Fruit fly (Drosophila melanogaster) whole organism, embryonic: Measurements from ENCODE around the gene Stim.

ENCODE experiments used
- Antp ChIP-seq: fragments of 200-800 bp; sonication (Bioruptor generic); optimal IDR thresholded peaks from 3 replicates; lab custom pipeline; 2016; ENCODE audit warnings: missing biosample characterization, missing genetic modification characterization
- Atf6 ChIP-seq: fragments of 200-800 bp; sonication (Bioruptor generic); IDR thresholded peaks from 2 replicates; pipeline ENCODE4 v1.3.6; 2022; ENCODE audit warnings: missing biosample characterization, missing genetic modification characterization
- BEAF-32 ChIP-seq: fragments of 200-800 bp; sonication (Bioruptor generic); optimal IDR thresholded peaks from 3 replicates; lab custom pipeline; 2017; ENCODE audit warnings: missing biosample characterization, missing genetic modification characterization, mild to moderate bottlenecking, moderate library complexity, missing genetic modification reagents
- C15 ChIP-seq: fragments of 200-800 bp; sonication (Bioruptor generic); IDR thresholded peaks from 3 replicates; pipeline ENCODE4 v1.3.6; 2022; ENCODE audit warnings: missing biosample characterization, missing genetic modification characterization
- CG10431 ChIP-seq: fragments of 200-800 bp; sonication (Bioruptor generic); optimal IDR thresholded peaks from 3 replicates; lab custom pipeline; 2018; ENCODE audit warnings: missing biosample characterization, mild to moderate bottlenecking, missing genetic modification characterization
- CG11093 ChIP-seq: fragments of 200-800 bp; sonication (Bioruptor generic); IDR thresholded peaks from 3 replicates; pipeline ENCODE4 v1.3.6; 2022; ENCODE audit warnings: missing biosample characterization, missing genetic modification characterization
- CG11723 ChIP-seq: fragments of 200-800 bp; sonication (Bioruptor generic); optimal IDR thresholded peaks from 2 replicates; lab custom pipeline; 2017; ENCODE audit warnings: missing biosample characterization, mild to moderate bottlenecking, missing genetic modification characterization
- CG12744 ChIP-seq: fragments of 200-800 bp; sonication (Bioruptor generic); optimal IDR thresholded peaks from 2 replicates; lab custom pipeline; 2016; ENCODE audit warnings: missing biosample characterization, missing genetic modification characterization
- CG13894 ChIP-seq: fragments of 200-800 bp; sonication (Bioruptor generic); optimal IDR thresholded peaks from 3 replicates; lab custom pipeline; 2018; ENCODE audit warnings: missing biosample characterization, mild to moderate bottlenecking, missing genetic modification characterization, moderate library complexity
- CG16815 ChIP-seq: fragments of 200-800 bp; sonication (Bioruptor generic); optimal IDR thresholded peaks from 3 replicates; lab custom pipeline; 2017; ENCODE audit warnings: missing biosample characterization, mild to moderate bottlenecking, missing genetic modification characterization
- CG2712 ChIP-seq: fragments of 200-800 bp; optimal IDR thresholded peaks from 3 replicates; lab custom pipeline; 2019; ENCODE audit warnings: missing biosample characterization, mild to moderate bottlenecking, missing genetic modification characterization, moderate library complexity
- CG33213 ChIP-seq: fragments of 200-800 bp; sonication (Bioruptor generic); optimal IDR thresholded peaks from 3 replicates; lab custom pipeline; 2016; ENCODE audit warnings: missing biosample characterization, missing genetic modification characterization
- CG3847 ChIP-seq: fragments of 200-800 bp; sonication (Bioruptor generic); IDR thresholded peaks from 2 replicates; pipeline ENCODE4 v1.3.6; 2022; ENCODE audit warnings: missing biosample characterization, missing genetic modification characterization
- CG6683 ChIP-seq: fragments of 200-800 bp; sonication (Bioruptor generic); optimal IDR thresholded peaks from 2 replicates; lab custom pipeline; 2017; ENCODE audit warnings: missing biosample characterization, mild to moderate bottlenecking, missing genetic modification characterization, missing genetic modification reagents
- CG6689 ChIP-seq: fragments of 200-800 bp; sonication (Bioruptor generic); IDR thresholded peaks from 2 replicates; pipeline ENCODE4 v1.3.6; 2022; ENCODE audit warnings: missing biosample characterization, missing genetic modification characterization
- CG6854 ChIP-seq: fragments of 200-800 bp; sonication (Bioruptor generic); optimal IDR thresholded peaks from 3 replicates; lab custom pipeline; 2017; ENCODE audit warnings: missing biosample characterization, mild to moderate bottlenecking, missing genetic modification characterization
- CG8089 ChIP-seq: fragments of 200-800 bp; sonication (Bioruptor generic); optimal IDR thresholded peaks from 3 replicates; lab custom pipeline; 2016; ENCODE audit warnings: missing biosample characterization, missing genetic modification characterization
- CG8765 ChIP-seq: fragments of 200-800 bp; sonication (Bioruptor generic); IDR thresholded peaks from 2 replicates; pipeline ENCODE4 v1.3.6; 2022; ENCODE audit warnings: missing biosample characterization, missing genetic modification characterization
- CG9609 ChIP-seq: fragments of 200-800 bp; sonication (Bioruptor generic); optimal IDR thresholded peaks from 3 replicates; lab custom pipeline; 2016; ENCODE audit warnings: missing biosample characterization, missing genetic modification characterization
- CG9932 ChIP-seq: fragments of 200-800 bp; sonication (Bioruptor generic); IDR thresholded peaks from 2 replicates; pipeline ENCODE4 v1.3.6; 2022; ENCODE audit warnings: missing biosample characterization, missing genetic modification characterization
- CkIIα-i1 ChIP-seq: fragments of 200-800 bp; sonication (Bioruptor generic); IDR thresholded peaks from 2 replicates; pipeline ENCODE4 v1.3.6; 2022; ENCODE audit warnings: missing biosample characterization, missing genetic modification characterization
- D19B ChIP-seq: fragments of 200-800 bp; sonication (Bioruptor generic); optimal IDR thresholded peaks from 2 replicates; lab custom pipeline; 2017; ENCODE audit warnings: missing biosample characterization, mild to moderate bottlenecking, missing genetic modification characterization
- Hand ChIP-seq: fragments of 200-800 bp; sonication (Bioruptor generic); optimal IDR thresholded peaks from 2 replicates; lab custom pipeline; 2017; ENCODE audit warnings: mild to moderate bottlenecking, missing biosample characterization, missing genetic modification reagents, missing genetic modification characterization
- Hmx ChIP-seq: fragments of 200-800 bp; sonication (Bioruptor generic); optimal IDR thresholded peaks from 2 replicates; lab custom pipeline; 2016; ENCODE audit warnings: missing biosample characterization, missing genetic modification characterization
- Hr39 ChIP-seq: fragments of >200 bp; optimal IDR thresholded peaks from 2 replicates; lab custom pipeline; 2017
- Mad ChIP-seq: fragments of 200-800 bp; sonication (Bioruptor generic); optimal IDR thresholded peaks from 2 replicates; lab custom pipeline; 2016; ENCODE audit warnings: missing biosample characterization, missing genetic modification characterization
- NK7.1 ChIP-seq: fragments of 200-800 bp; sonication (Bioruptor generic); optimal IDR thresholded peaks from 3 replicates; lab custom pipeline; 2016; ENCODE audit warnings: missing biosample characterization, missing genetic modification characterization
- Ravus ChIP-seq: fragments of 200-800 bp; sonication (Bioruptor generic); IDR thresholded peaks from 2 replicates; pipeline ENCODE4 v1.3.6; 2022; ENCODE audit warnings: missing biosample characterization, missing genetic modification characterization
- Rfx ChIP-seq: fragments of 200-800 bp; sonication (Bioruptor generic); IDR thresholded peaks from 2 replicates; pipeline ENCODE4 v1.3.6; 2022; ENCODE audit warnings: missing biosample characterization, missing genetic modification characterization
- Usf ChIP-seq: fragments of 200-800 bp; sonication (Bioruptor generic); optimal IDR thresholded peaks from 2 replicates; lab custom pipeline; 2017; ENCODE audit warnings: missing genotype, missing biosample characterization, missing genetic modification characterization
- ac ChIP-seq: fragments of 200-800 bp; sonication (Bioruptor generic); optimal IDR thresholded peaks from 3 replicates; lab custom pipeline; 2017; ENCODE audit warnings: missing biosample characterization, mild to moderate bottlenecking, missing genetic modification characterization
- ato ChIP-seq: fragments of 200-800 bp; sonication (Bioruptor generic); IDR thresholded peaks from 2 replicates; pipeline ENCODE4 v1.3.6; 2022; ENCODE audit warnings: missing biosample characterization, missing genetic modification characterization; ENCODE audit not compliant: partially characterized antibody
- br ChIP-seq: fragments of >200 bp; optimal IDR thresholded peaks from 2 replicates; lab custom pipeline; 2017
- btn ChIP-seq: fragments of 200-800 bp; sonication (Bioruptor generic); optimal IDR thresholded peaks from 2 replicates; lab custom pipeline; 2016; ENCODE audit warnings: missing biosample characterization, missing genetic modification characterization
- cad ChIP-seq: fragments of >200 bp; optimal IDR thresholded peaks from 2 replicates; lab custom pipeline; 2017; ENCODE audit warnings: missing biosample characterization, missing genetic modification characterization
- crol ChIP-seq: fragments of 200-800 bp; sonication (Bioruptor generic); IDR thresholded peaks from 2 replicates; pipeline ENCODE4 v1.3.6; 2022; ENCODE audit warnings: missing biosample characterization, missing genetic modification characterization
- cwo ChIP-seq: fragments of 200-800 bp; sonication (Bioruptor generic); optimal IDR thresholded peaks from 3 replicates; lab custom pipeline; 2017; ENCODE audit warnings: missing biosample characterization, missing genetic modification characterization, mild to moderate bottlenecking, moderate library complexity, missing genetic modification reagents
- dpn ChIP-seq, 2 experiments: fragments of 200-800 bp; sonication (Bioruptor generic); optimal IDR thresholded peaks; 3 replicates each; lab custom pipeline; 2016; ENCODE audit warnings: missing biosample characterization in 2 of 2, missing genetic modification characterization in 2 of 2
- ftz-f1 ChIP-seq: fragments of 200-800 bp; sonication (Bioruptor generic); optimal IDR thresholded peaks from 2 replicates; lab custom pipeline; 2016; ENCODE audit warnings: missing biosample characterization, missing genetic modification characterization
- gcm ChIP-seq: fragments of 200-800 bp; sonication (Bioruptor generic); optimal IDR thresholded peaks from 2 replicates; lab custom pipeline; 2019; ENCODE audit warnings: missing biosample characterization, mild to moderate bottlenecking, missing genetic modification characterization, moderate library complexity
- jing ChIP-seq: fragments of 200-800 bp; sonication (Bioruptor generic); optimal IDR thresholded peaks from 2 replicates; lab custom pipeline; 2018; ENCODE audit warnings: missing biosample characterization, mild to moderate bottlenecking, missing genetic modification characterization
- ken ChIP-seq: fragments of 200-800 bp; sonication (Bioruptor generic); IDR thresholded peaks from 3 replicates; pipeline ENCODE4 v1.3.6; 2022; ENCODE audit warnings: missing biosample characterization, missing genetic modification characterization
- nerfin-1 ChIP-seq: fragments of 200-800 bp; sonication (Bioruptor generic); optimal IDR thresholded peaks from 3 replicates; lab custom pipeline; 2019; ENCODE audit warnings: missing biosample characterization, mild to moderate bottlenecking, missing genetic modification characterization, moderate library complexity
- sc ChIP-seq, 3 experiments: fragments of >200 bp in 2 of 3; fragments of 200-800 bp in 1 of 3; sonication (Bioruptor generic) in 1 of 3; optimal IDR thresholded peaks; 2 replicates in 2 of 3; 3 replicates in 1 of 3; lab custom pipeline; 2017; ENCODE audit warnings: mild to moderate bottlenecking in 1 of 3, missing biosample characterization in 1 of 3, missing genetic modification characterization in 1 of 3, missing genetic modification reagents in 1 of 3
- sens ChIP-seq: fragments of 200-800 bp; sonication (Bioruptor generic); peaks from one replicate; lab custom pipeline; 2016; ENCODE audit warnings: missing biosample characterization, missing genetic modification characterization
- sisA ChIP-seq: fragments of 200-800 bp; sonication (Bioruptor generic); IDR thresholded peaks from 2 replicates; pipeline ENCODE4 v1.3.6; 2022; ENCODE audit warnings: missing biosample characterization, missing genetic modification characterization
- tap ChIP-seq: fragments of 200-800 bp; optimal IDR thresholded peaks from 3 replicates; lab custom pipeline; 2019; ENCODE audit warnings: missing biosample characterization, mild to moderate bottlenecking, missing genetic modification characterization, moderate library complexity
- ttk ChIP-seq: fragments of 200-800 bp; sonication (Bioruptor generic); IDR thresholded peaks from 2 replicates; pipeline ENCODE4 v2.1.2; 2022; ENCODE audit warnings: missing biosample characterization, missing genetic modification characterization
- tup ChIP-seq: fragments of 200-800 bp; sonication (Bioruptor generic); optimal IDR thresholded peaks from 2 replicates; lab custom pipeline; 2016; ENCODE audit warnings: missing biosample characterization, mild to moderate bottlenecking, missing genetic modification characterization, moderate library complexity
- twi ChIP-seq: fragments of 200-800 bp; optimal IDR thresholded peaks from 2 replicates; lab custom pipeline; 2019; ENCODE audit warnings: missing biosample characterization, mild to moderate bottlenecking, missing genetic modification characterization, moderate library complexity
- wek ChIP-seq: fragments of 200-800 bp; sonication (Bioruptor generic); optimal IDR thresholded peaks from 3 replicates; lab custom pipeline; 2018; ENCODE audit warnings: missing biosample characterization, mild to moderate bottlenecking, missing genetic modification characterization, moderate library complexity
- zen ChIP-seq: fragments of 200-800 bp; sonication (Bioruptor generic); optimal IDR thresholded peaks from 3 replicates; lab custom pipeline; 2018; ENCODE audit warnings: missing biosample characterization, mild to moderate bottlenecking, missing genetic modification characterization, moderate library complexity

Gene Stim

dm6 chrX:15944735-15945323 is 4.6 kb upstream of the Stim start, which contains the start of gene Rrp47 (continued):
- no peak for TF ChIP-seq btn (GFP tag; lab: Kevin White, UChicago)
- TF ChIP-seq Antp, result no peak
- TF ChIP-seq CG6683, result no peak
- no peak for TF ChIP-seq Atf6 (GFP tag; lab: Robert Waterston, UW)
- TF ChIP-seq CG12744 (GFP tag; lab: Kevin White, UChicago), result no peak
- no peak for TF ChIP-seq CG16815
- no peak for TF ChIP-seq Rfx (GFP tag; lab: Robert Waterston, UW)
- TF ChIP-seq CG11093 (GFP tag; lab: Robert Waterston, UW), result no peak
- no peak for TF ChIP-seq ato (GFP tag; lab: Robert Waterston, UW)
- TF ChIP-seq NK7.1, result no peak
- TF ChIP-seq ftz-f1 (GFP tag; lab: Kevin White, UChicago), result no peak
- no peak for TF ChIP-seq ac (GFP tag; lab: Kevin White, UChicago)
- no peak for TF ChIP-seq CG13894
- no peak for TF ChIP-seq CG33213
- no peak for TF ChIP-seq tap (tag; lab: Kevin White, UChicago)
- no peak for TF ChIP-seq CG6854 (GFP tag; lab: Kevin White, UChicago)
- peak; percentile 31 for TF ChIP-seq BEAF-32
- no peak for TF ChIP-seq sc (optimal IDR thresholded peaks at IDR 0.05; lab: Kevin White, UChicago)
- TF ChIP-seq sc (GFP tag; optimal IDR thresholded peaks at IDR 0.05; lab: Kevin White, UChicago), result no peak
- no peak for TF ChIP-seq crol (GFP tag; lab: Robert Waterston, UW)
- no peak for TF ChIP-seq CG8765 (GFP tag; lab: Robert Waterston, UW)
- no peak for TF ChIP-seq CG6689 (GFP tag; lab: Robert Waterston, UW)
- no peak for TF ChIP-seq wek (GFP tag; lab: Kevin White, UChicago)
- TF ChIP-seq jing, result no peak
- no peak for TF ChIP-seq CkIIα-i1 (GFP tag; lab: Robert Waterston, UW)
- TF ChIP-seq sens (GFP tag; lab: Kevin White, UChicago), result peak; percentile 71
- TF ChIP-seq C15, result no peak
- no peak for TF ChIP-seq twi (tag; lab: Kevin White, UChicago)
- peak; percentile 10 for TF ChIP-seq zen (tag; lab: Kevin White, UChicago)
- TF ChIP-seq cwo (GFP tag; lab: Kevin White, UChicago), result no peak
- no peak for TF ChIP-seq D19B (GFP tag; lab: Kevin White, UChicago)
- TF ChIP-seq ttk (GFP tag; lab: Robert Waterston, UW), result no peak
- TF ChIP-seq Ravus (GFP tag; lab: Robert Waterston, UW), result no peak
- TF ChIP-seq CG3847, result no peak
- no peak for TF ChIP-seq dpn (GFP tag; optimal IDR thresholded peaks at IDR 0.05; lab: Kevin White, UChicago)
- TF ChIP-seq ken (GFP tag; lab: Robert Waterston, UW), result no peak
- no peak for TF ChIP-seq Hmx
- TF ChIP-seq sisA, result no peak
- no peak for TF ChIP-seq cad (GFP tag; lab: Kevin White, UChicago)
- TF ChIP-seq Hand, result no peak
- no peak for TF ChIP-seq CG11723 (GFP tag; lab: Kevin White, UChicago)
- no peak for TF ChIP-seq Mad
- TF ChIP-seq CG10431 (GFP tag; lab: Kevin White, UChicago), result no peak
- TF ChIP-seq tup, result no peak
- no peak for TF ChIP-seq Usf
- no peak for TF ChIP-seq CG9609
- no peak for TF ChIP-seq br (lab: Kevin White, UChicago)
- no peak for TF ChIP-seq CG8089 (GFP tag; lab: Kevin White, UChicago)
- no peak for TF ChIP-seq nerfin-1 (tag; lab: Kevin White, UChicago)
- no peak for TF ChIP-seq Hr39 (lab: Kevin White, UChicago)
- TF ChIP-seq CG9932 (GFP tag; lab: Robert Waterston, UW), result no peak
- peak; percentile 13 for TF ChIP-seq CG2712 (tag; lab: Kevin White, UChicago)
- TF ChIP-seq gcm (GFP tag; lab: Kevin White, UChicago), result no peak
